Worm (Caenorhabditis elegans) whole organism, L2 larva: ENCODE measurements around the gene T26H8.4.

Experiments used
- C34F6.9 ChIP-seq: fragments of 150-350 bp; optimal IDR thresholded peaks from 2 replicates; lab custom pipeline; 2014; ENCODE audit warnings: missing biosample characterization, missing genetic modification characterization
- F13H6.1 ChIP-seq: sonication (generic microtip); optimal IDR thresholded peaks from 2 replicates; lab custom pipeline; 2016; ENCODE audit warnings: missing genetic modification characterization, missing compliant biosample characterization
- R02D3.7 ChIP-seq: fragments of 150-350 bp; optimal IDR thresholded peaks from 2 replicates; lab custom pipeline; 2014; ENCODE audit warnings: missing biosample characterization, missing genetic modification characterization
- Y55F3AM.14 ChIP-seq: fragments of 200-800 bp; sonication (Bioruptor generic); optimal IDR thresholded peaks from 2 replicates; lab custom pipeline; 2018; ENCODE audit warnings: mild to moderate bottlenecking, missing genetic modification characterization, missing compliant biosample characterization
- alr-1 ChIP-seq: fragments of 150-350 bp; optimal IDR thresholded peaks from 2 replicates; lab custom pipeline; 2014; ENCODE audit warnings: missing biosample characterization, missing genetic modification characterization
- aly-2 ChIP-seq: fragments of 150-350 bp; optimal IDR thresholded peaks from 2 replicates; lab custom pipeline; 2014; ENCODE audit warnings: missing biosample characterization, missing genetic modification characterization
- ama-1 ChIP-seq: fragments of 150-350 bp; optimal IDR thresholded peaks from 2 replicates; lab custom pipeline; 2018; ENCODE audit warnings: inconsistent platforms
- blmp-1 ChIP-seq: sonication (generic microtip); optimal IDR thresholded peaks from 2 replicates; lab custom pipeline; 2017; ENCODE audit warnings: missing genetic modification characterization, mild to moderate bottlenecking, missing compliant biosample characterization, antibody characterized with exemption, moderate library complexity; ENCODE audit not compliant: insufficient read depth
- ceh-16 ChIP-seq: fragments of 150-350 bp; optimal IDR thresholded peaks from 2 replicates; lab custom pipeline; 2014; ENCODE audit warnings: missing biosample characterization, missing genetic modification characterization
- crh-2 ChIP-seq: sonication (generic microtip); optimal IDR thresholded peaks from 2 replicates; lab custom pipeline; 2017; ENCODE audit warnings: missing biosample characterization, missing genetic modification characterization
- dmd-4 ChIP-seq: sonication (generic microtip); optimal IDR thresholded peaks from 2 replicates; lab custom pipeline; 2017; ENCODE audit warnings: missing biosample characterization, missing genetic modification characterization
- elt-3 ChIP-seq: sonication (generic microtip); optimal IDR thresholded peaks from 2 replicates; lab custom pipeline; 2017; ENCODE audit warnings: missing biosample characterization, missing genetic modification characterization
- fos-1 ChIP-seq: fragments of 150-350 bp; optimal IDR thresholded peaks from 2 replicates; lab custom pipeline; 2014; ENCODE audit warnings: missing biosample characterization, missing genetic modification characterization
- gmeb-1 ChIP-seq: fragments of 150-350 bp; optimal IDR thresholded peaks from 2 replicates; lab custom pipeline; 2014; ENCODE audit warnings: missing biosample characterization, missing genetic modification characterization
- lin-11 ChIP-seq: fragments of 150-350 bp; sonication (generic microtip); optimal IDR thresholded peaks from 2 replicates; lab custom pipeline; 2014; ENCODE audit warnings: missing biosample characterization, missing genetic modification characterization, inconsistent platforms, mixed read lengths
- lin-13 ChIP-seq: fragments of 150-350 bp; optimal IDR thresholded peaks from 2 replicates; lab custom pipeline; 2014; ENCODE audit warnings: missing biosample characterization, missing genetic modification reagents, missing genetic modification characterization
- lsy-2 ChIP-seq, 2 experiments: fragments of 150-350 bp in 1 of 2; sonication (generic microtip) in 1 of 2; optimal IDR thresholded peaks; 2 replicates each; lab custom pipeline; 2014 to 2017; ENCODE audit warnings: missing biosample characterization in 2 of 2, missing genetic modification characterization in 2 of 2
- mab-5 ChIP-seq: fragments of 150-350 bp; optimal IDR thresholded peaks from 2 replicates; lab custom pipeline; 2014; ENCODE audit warnings: missing biosample characterization, missing genetic modification characterization
- mdl-1 ChIP-seq, 2 experiments: fragments of 150-350 bp in 1 of 2; sonication (generic microtip) in 1 of 2; optimal IDR thresholded peaks; 2 replicates each; lab custom pipeline; 2017; ENCODE audit warnings: missing biosample characterization in 2 of 2, missing genetic modification characterization in 2 of 2
- nhr-10 ChIP-seq: sonication (generic microtip); optimal IDR thresholded peaks from 2 replicates; lab custom pipeline; 2017; ENCODE audit warnings: missing biosample characterization, missing genetic modification characterization
- nhr-11 ChIP-seq: fragments of 150-350 bp; optimal IDR thresholded peaks from 2 replicates; lab custom pipeline; 2014; ENCODE audit warnings: missing biosample characterization, missing genetic modification characterization
- nhr-12 ChIP-seq: fragments of 150-350 bp; optimal IDR thresholded peaks from 2 replicates; lab custom pipeline; 2014; ENCODE audit warnings: missing biosample characterization, missing genetic modification characterization
- nhr-129 ChIP-seq: fragments of 150-350 bp; optimal IDR thresholded peaks from 2 replicates; lab custom pipeline; 2014; ENCODE audit warnings: missing biosample characterization, missing genetic modification characterization
- nhr-21 ChIP-seq: fragments of 150-350 bp; optimal IDR thresholded peaks from 2 replicates; lab custom pipeline; 2014; ENCODE audit warnings: missing biosample characterization, missing genetic modification characterization
- nhr-23 ChIP-seq: fragments of 150-350 bp; optimal IDR thresholded peaks from 2 replicates; lab custom pipeline; 2014; ENCODE audit warnings: missing biosample characterization, missing genetic modification reagents, missing genetic modification characterization
- nhr-237 ChIP-seq: fragments of 150-350 bp; optimal IDR thresholded peaks from 2 replicates; lab custom pipeline; 2014; ENCODE audit warnings: missing biosample characterization, missing genetic modification characterization
- skn-1 ChIP-seq: sonication (generic microtip); optimal IDR thresholded peaks from 2 replicates; lab custom pipeline; 2017; ENCODE audit warnings: missing biosample characterization, missing genetic modification characterization
- sma-3 ChIP-seq: sonication (generic microtip); optimal IDR thresholded peaks from 2 replicates; lab custom pipeline; 2016; ENCODE audit warnings: missing genetic modification reagents, missing genetic modification characterization, missing compliant biosample characterization
- sma-9 ChIP-seq, 2 experiments: fragments of 150-350 bp in 1 of 2; sonication (generic microtip) in 1 of 2; optimal IDR thresholded peaks; 2 replicates each; lab custom pipeline; 2014 to 2016; ENCODE audit warnings: missing genetic modification characterization in 2 of 2, mild to moderate bottlenecking in 1 of 2, missing biosample characterization in 1 of 2, missing compliant biosample characterization in 1 of 2, missing genetic modification reagents in 1 of 2, moderate library complexity in 1 of 2
- snpc-4 ChIP-seq: fragments of 150-350 bp; optimal IDR thresholded peaks from 2 replicates; lab custom pipeline; 2014; ENCODE audit warnings: missing biosample characterization, missing genetic modification characterization
- unc-39 ChIP-seq: fragments of 150-350 bp; optimal IDR thresholded peaks from 2 replicates; lab custom pipeline; 2014; ENCODE audit warnings: missing biosample characterization, missing genetic modification characterization
- zag-1 ChIP-seq: fragments of 150-350 bp; optimal IDR thresholded peaks from 2 replicates; lab custom pipeline; 2014; ENCODE audit warnings: missing biosample characterization, missing genetic modification characterization
- ztf-1 ChIP-seq: fragments of 200-800 bp; sonication (Bioruptor generic); conservative IDR thresholded peaks from 2 replicates; pipeline ENCODE4 v1.3.6; 2022; ENCODE audit warnings: missing genetic modification characterization, missing compliant biosample characterization
- ztf-11 ChIP-seq: sonication (generic microtip); optimal IDR thresholded peaks from 2 replicates; lab custom pipeline; 2017; ENCODE audit warnings: missing biosample characterization, missing genetic modification characterization
- ztf-4 ChIP-seq: fragments of 150-350 bp; optimal IDR thresholded peaks from 2 replicates; lab custom pipeline; 2014; ENCODE audit warnings: missing biosample characterization, missing genetic modification characterization

Gene T26H8.4

ce11 chrV:15305502-15305901 lies 1.1 kb downstream of the T26H8.4 start, which contains the start of gene T26H8.5:
Gene T26H8.5 (minus strand): TSS chrV:15305602.
- TF ChIP-seq C34F6.9 (tag; lab: Kevin White, UChicago) (no peak), dmd-4 (tag; lab: Kevin White, UChicago) (no peak), aly-2 (tag; lab: Kevin White, UChicago) (no peak), lsy-2 (tag; optimal IDR thresholded peaks at IDR 0.05; lab: Kevin White, UChicago) (no peak), R02D3.7 (tag; lab: Kevin White, UChicago) (no peak)

ce11 chrV:15303625-15304024 lies 3.0 kb downstream of the T26H8.4 start, which contains the start of gene srx-48:
Gene srx-48 (minus strand): TSS chrV:15303725.
- TF ChIP-seq Y55F3AM.14 (GFP tag; lab: Kevin White, UChicago) (no peak), elt-3 (tag; lab: Kevin White, UChicago) (no peak), lsy-2 (tag; optimal IDR thresholded peaks at IDR 0.05; lab: Kevin White, UChicago) (no peak), snpc-4 (tag; lab: Kevin White, UChicago) (no peak), nhr-129 (tag; lab: Kevin White, UChicago) (no peak), sma-9 (GFP tag; optimal IDR thresholded peaks at IDR 0.05; lab: Kevin White, UChicago) (no peak), sma-9 (tag; optimal IDR thresholded peaks at IDR 0.05; lab: Kevin White, UChicago) (no peak), nhr-23 (tag; lab: Kevin White, UChicago) (no peak), unc-39 (tag; lab: Kevin White, UChicago) (no peak), ama-1 (no peak), ztf-1 (no peak)

ce11 chrV:15298597-15298996 lies 8.0 kb downstream of the T26H8.4 start, which contains the start of gene cpr-3:
Gene cpr-3 (minus strand): TSS chrV:15298700.
- TF ChIP-seq snpc-4 (tag; lab: Kevin White, UChicago) (no peak), ceh-16 (no peak), fos-1 (peak; percentile 100), lin-11 (tag; lab: Kevin White, UChicago) (no peak), sma-3 (GFP tag; lab: Kevin White, UChicago) (peak; percentile 8), unc-39 (tag; lab: Kevin White, UChicago) (no peak), crh-2 (peak; percentile 64), ztf-4 (tag; lab: Kevin White, UChicago) (no peak), F13H6.1 (tag; lab: Kevin White, UChicago) (no peak), Y55F3AM.14 (GFP tag; lab: Kevin White, UChicago) (no peak), nhr-12 (tag; lab: Kevin White, UChicago) (no peak), R02D3.7 (tag; lab: Kevin White, UChicago) (no peak), gmeb-1 (tag; lab: Kevin White, UChicago) (peak; percentile 64), nhr-21 (no peak), nhr-23 (tag; lab: Kevin White, UChicago) (no peak), skn-1 (tag; lab: Kevin White, UChicago) (peak; percentile 75)

ce11 chrV:15293865-15294264 lies 12.8 kb downstream of the T26H8.4 start, which contains the start of gene str-96:
Gene str-96 (minus strand): TSS chrV:15293965.
- TF ChIP-seq F13H6.1 (tag; lab: Kevin White, UChicago), result no peak
- TF ChIP-seq mab-5, result no peak
- no peak for TF ChIP-seq ztf-11
- TF ChIP-seq lin-13 (GFP tag; lab: Kevin White, UChicago), result no peak
- no peak for TF ChIP-seq blmp-1
- no peak for TF ChIP-seq nhr-237
- no peak for TF ChIP-seq nhr-11
- TF ChIP-seq dmd-4 (tag; lab: Kevin White, UChicago), result no peak
- no peak for TF ChIP-seq nhr-10 (tag; lab: Kevin White, UChicago)
- TF ChIP-seq alr-1 (tag; lab: Kevin White, UChicago), result no peak

- no peak for TF ChIP-seq unc-39 (tag; lab: Kevin White, UChicago)
- no peak for TF ChIP-seq lin-11 (tag; lab: Kevin White, UChicago)
- no peak for TF ChIP-seq nhr-129 (tag; lab: Kevin White, UChicago)
- TF ChIP-seq mab-5, result no peak
- no peak for TF ChIP-seq mdl-1 (tag; optimal IDR thresholded peaks at IDR 0.05; lab: Kevin White, UChicago)
- TF ChIP-seq ztf-1, result no peak
- TF ChIP-seq F13H6.1 (tag; lab: Kevin White, UChicago), result no peak
- TF ChIP-seq zag-1 (tag; lab: Kevin White, UChicago), result no peak
Measured at ce11 chrV:15290995-15291394, 15.7 kb downstream of the T26H8.4 start, which contains the start of gene cyp-34A2. Gene cyp-34A2 (minus strand): TSS chrV:15291095.
